Worm (Caenorhabditis elegans): Measurements from ENCODE around the gene R13A5.7.

Gene R13A5.7

ce11 chrIII:7559869-7560268 lies 10.1 kb downstream of the R13A5.7 start (continued):
- TF ChIP-seq ztf-1 (GFP tag; conservative IDR thresholded peaks at IDR 0.05) (no peak), unc-55 (GFP tag; optimal IDR thresholded peaks at IDR 0.05) (peak; percentile 22), nhr-23 (tag; optimal IDR thresholded peaks at IDR 0.05) (no peak), unc-62 (GFP tag; optimal IDR thresholded peaks at IDR 0.05) (peak; percentile 78), ceh-16 (tag; optimal IDR thresholded peaks at IDR 0.05) (no peak), nhr-237 (tag; optimal IDR thresholded peaks at IDR 0.05) (no peak)

- TF ChIP-seq sem-4 (tag; optimal IDR thresholded peaks at IDR 0.05) (no peak), ztf-1 (GFP tag; conservative IDR thresholded peaks at IDR 0.05) (no peak), skn-1 (tag; optimal IDR thresholded peaks at IDR 0.05) (no peak)
These were observed 11.3 kb downstream of the R13A5.7 start for ce11 chrIII:7558658-7559057.

ce11 chrIII:7557930-7558470 lies 11.9 kb downstream of the R13A5.7 start:
- TF ChIP-seq lsy-2 (tag; optimal IDR thresholded peaks at IDR 0.05) (peak in 1 of 2 experiments; percentile 71), sma-9 (GFP tag; optimal IDR thresholded peaks at IDR 0.05) (peak; percentile 11), sma-9 (tag; optimal IDR thresholded peaks at IDR 0.05) (no peak), nhr-25 (tag; optimal IDR thresholded peaks at IDR 0.05) (no peak)

- TF ChIP-seq skn-1 (tag; optimal IDR thresholded peaks at IDR 0.05) (no peak), ama-1 (optimal IDR thresholded peaks at IDR 0.05) (no peak), dmd-4 (tag; optimal IDR thresholded peaks at IDR 0.05) (no peak), aly-2 (tag; optimal IDR thresholded peaks at IDR 0.05) (no peak), ztf-1 (GFP tag; conservative IDR thresholded peaks at IDR 0.05) (no peak), sma-9 (GFP tag; optimal IDR thresholded peaks at IDR 0.05) (no peak), sma-9 (tag; optimal IDR thresholded peaks at IDR 0.05) (no peak), nhr-129 (tag; optimal IDR thresholded peaks at IDR 0.05) (no peak), elt-1 (tag; optimal IDR thresholded peaks at IDR 0.05) (no peak), nhr-21 (tag; optimal IDR thresholded peaks at IDR 0.05) (no peak), lsy-2 (tag; optimal IDR thresholded peaks at IDR 0.05) (no peak), Y55F3AM.14 (GFP tag; optimal IDR thresholded peaks at IDR 0.05) (no peak), ZK546.5 (tag; optimal IDR thresholded peaks at IDR 0.05) (no peak), sma-3 (GFP tag; optimal IDR thresholded peaks at IDR 0.05) (no peak), lin-39 (tag; optimal IDR thresholded peaks at IDR 0.05) (no peak), nhr-23 (tag; optimal IDR thresholded peaks at IDR 0.05) (no peak), R02D3.7 (tag; optimal IDR thresholded peaks at IDR 0.05) (no peak), ceh-82 (tag; optimal IDR thresholded peaks at IDR 0.05) (no peak), fos-1 (tag; optimal IDR thresholded peaks at IDR 0.05) (no peak), unc-62 (GFP tag; optimal IDR thresholded peaks at IDR 0.05) (no peak)
These were observed 14.6 kb downstream of the R13A5.7 start, which contains the start of gene ceh-13 for ce11 chrIII:7555360-7555759. ceh-13 (plus strand) TSS chrIII:7555660.

DNA sequence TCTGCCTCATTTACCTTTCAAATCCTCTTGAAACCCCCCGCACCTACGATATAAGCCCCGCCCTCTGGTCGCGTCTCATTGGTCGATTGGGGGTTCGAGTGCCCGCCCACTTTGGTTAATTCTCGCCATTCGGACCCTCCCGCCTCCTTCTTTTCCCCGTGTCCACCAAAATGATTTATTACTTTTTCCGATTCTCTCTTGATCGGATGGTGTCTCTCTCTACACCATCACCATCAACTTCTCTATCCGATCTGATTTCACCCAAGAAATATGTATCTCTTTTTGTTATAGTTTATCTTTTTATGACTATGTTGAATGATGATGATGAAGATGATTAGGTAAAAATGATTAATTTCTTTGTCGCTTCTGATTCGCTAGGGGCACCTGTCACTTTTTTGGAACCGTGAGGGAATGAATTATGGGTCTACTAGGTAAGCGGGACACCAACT lies 15.2 kb downstream of the R13A5.7 start:
- no peak for TF ChIP-seq nhr-77 (tag; optimal IDR thresholded peaks at IDR 0.05)
- peak; percentile 14 for TF ChIP-seq sma-9 (GFP tag; optimal IDR thresholded peaks at IDR 0.05)
- no peak for TF ChIP-seq sma-9 (tag; optimal IDR thresholded peaks at IDR 0.05)
- no peak for TF ChIP-seq alr-1 (tag; optimal IDR thresholded peaks at IDR 0.05)
- no peak for TF ChIP-seq elt-1 (tag; optimal IDR thresholded peaks at IDR 0.05)
- no peak for TF ChIP-seq C34F6.9 (tag; optimal IDR thresholded peaks at IDR 0.05)
- no peak for TF ChIP-seq F13H6.1 (tag; optimal IDR thresholded peaks at IDR 0.05)
- TF ChIP-seq lin-13 (GFP tag; optimal IDR thresholded peaks at IDR 0.05) = no peak
- TF ChIP-seq ztf-11 (tag; optimal IDR thresholded peaks at IDR 0.05) = no peak
- peak; percentile 8 for TF ChIP-seq ztf-4 (tag; optimal IDR thresholded peaks at IDR 0.05)
- TF ChIP-seq skn-1 (tag; optimal IDR thresholded peaks at IDR 0.05) = no peak
- TF ChIP-seq unc-55 (GFP tag; optimal IDR thresholded peaks at IDR 0.05) = peak; percentile 64
- TF ChIP-seq nhr-237 (tag; optimal IDR thresholded peaks at IDR 0.05) = no peak
- no peak for TF ChIP-seq elt-3 (tag; optimal IDR thresholded peaks at IDR 0.05)
- TF ChIP-seq aly-2 (tag; optimal IDR thresholded peaks at IDR 0.05) = no peak
- TF ChIP-seq nhr-11 (tag; optimal IDR thresholded peaks at IDR 0.05) = no peak
- TF ChIP-seq nhr-129 (tag; optimal IDR thresholded peaks at IDR 0.05) = no peak
- TF ChIP-seq lin-11 (tag; optimal IDR thresholded peaks at IDR 0.05) = no peak
- TF ChIP-seq nhr-12 (tag; optimal IDR thresholded peaks at IDR 0.05) = no peak
- no peak for TF ChIP-seq nhr-10 (tag; optimal IDR thresholded peaks at IDR 0.05)
- TF ChIP-seq mab-5 (tag; optimal IDR thresholded peaks at IDR 0.05) = peak; percentile 97
- no peak for TF ChIP-seq R02D3.7 (tag; optimal IDR thresholded peaks at IDR 0.05)
- TF ChIP-seq crh-2 (tag; optimal IDR thresholded peaks at IDR 0.05) = no peak
- no peak for TF ChIP-seq dmd-4 (tag; optimal IDR thresholded peaks at IDR 0.05)
- TF ChIP-seq zag-1 (tag; optimal IDR thresholded peaks at IDR 0.05) = no peak
- TF ChIP-seq Y55F3AM.14 (GFP tag; optimal IDR thresholded peaks at IDR 0.05) = peak; percentile 30
- no peak for TF ChIP-seq fos-1 (tag; optimal IDR thresholded peaks at IDR 0.05)
- no peak for TF ChIP-seq ama-1 (optimal IDR thresholded peaks at IDR 0.05)
- TF ChIP-seq snpc-4 (tag; optimal IDR thresholded peaks at IDR 0.05) = no peak
- TF ChIP-seq sma-3 (GFP tag; optimal IDR thresholded peaks at IDR 0.05) = peak; percentile 10
- no peak for TF ChIP-seq peb-1 (tag; optimal IDR thresholded peaks at IDR 0.05)
- TF ChIP-seq egl-27 (tag; optimal IDR thresholded peaks at IDR 0.05) = no peak
- TF ChIP-seq ceh-16 (tag; optimal IDR thresholded peaks at IDR 0.05) = peak; percentile 76
- no peak for TF ChIP-seq ceh-82 (tag; optimal IDR thresholded peaks at IDR 0.05)
- TF ChIP-seq nhr-23 (tag; optimal IDR thresholded peaks at IDR 0.05) = no peak
- TF ChIP-seq lsy-2 (tag; optimal IDR thresholded peaks at IDR 0.05) = peak; percentile 35 to 78
- no peak for TF ChIP-seq unc-39 (tag; optimal IDR thresholded peaks at IDR 0.05)

Measured in whole organism, L2 larva.